Worm (Caenorhabditis elegans) whole organism, midembryonic: ENCODE results near the gene col-85.
"Not testable (repeated sequence)": the region's sequence is repeated elsewhere in the genome, so short reads cannot be mapped to it uniquely, and the experiment has no call there.

Experiments
- T22C8.4 ChIP-seq: fragments of 200-800 bp; sonication (Bioruptor generic); IDR thresholded peaks from 2 replicates; pipeline ENCODE4 v1.3.6; 2022; ENCODE audit warnings: missing genetic modification characterization, missing compliant biosample characterization
- cog-1 ChIP-seq: sonication (generic microtip); optimal IDR thresholded peaks from 2 replicates; lab custom pipeline; 2016; ENCODE audit warnings: missing genetic modification characterization, missing compliant biosample characterization
- flt-1 ChIP-seq: fragments of 200-800 bp; sonication (Bioruptor generic); IDR thresholded peaks from 2 replicates; pipeline ENCODE4 v1.3.6; 2022; ENCODE audit warnings: missing genetic modification characterization, missing compliant biosample characterization
- klf-2 ChIP-seq: fragments of 200-800 bp; sonication (Bioruptor generic); conservative IDR thresholded peaks from 2 replicates; pipeline ENCODE4 v1.3.6; 2022; ENCODE audit warnings: missing genetic modification reagents, missing genetic modification characterization, missing compliant biosample characterization
- med-1 ChIP-seq: sonication (generic microtip); optimal IDR thresholded peaks from 2 replicates; lab custom pipeline; 2017; ENCODE audit warnings: missing genetic modification characterization, mild to moderate bottlenecking, missing compliant biosample characterization, antibody characterized with exemption, missing genetic modification reagents; ENCODE audit not compliant: insufficient read depth
- ref-1 ChIP-seq: fragments of 200-800 bp; sonication (Bioruptor generic); conservative IDR thresholded peaks from 2 replicates; pipeline ENCODE4 v1.3.6; 2022; ENCODE audit warnings: missing genetic modification reagents, missing genetic modification characterization, missing compliant biosample characterization
- tab-1 ChIP-seq: fragments of 200-800 bp; sonication (Bioruptor generic); IDR thresholded peaks from 2 replicates; pipeline ENCODE4 v1.3.6; 2022; ENCODE audit warnings: missing genetic modification characterization, missing compliant biosample characterization
- ztf-23 ChIP-seq: fragments of 200-800 bp; sonication (Bioruptor generic); IDR thresholded peaks from 2 replicates; pipeline ENCODE4 v1.3.6; 2022; ENCODE audit warnings: missing genetic modification reagents, missing genetic modification characterization, missing compliant biosample characterization
- ztf-29 ChIP-seq: fragments of 200-800 bp; sonication (Bioruptor generic); IDR thresholded peaks from 2 replicates; pipeline ENCODE4 v1.3.6; 2022; ENCODE audit warnings: missing genetic modification reagents, missing genetic modification characterization, missing compliant biosample characterization

The col-85 gene

DNA sequence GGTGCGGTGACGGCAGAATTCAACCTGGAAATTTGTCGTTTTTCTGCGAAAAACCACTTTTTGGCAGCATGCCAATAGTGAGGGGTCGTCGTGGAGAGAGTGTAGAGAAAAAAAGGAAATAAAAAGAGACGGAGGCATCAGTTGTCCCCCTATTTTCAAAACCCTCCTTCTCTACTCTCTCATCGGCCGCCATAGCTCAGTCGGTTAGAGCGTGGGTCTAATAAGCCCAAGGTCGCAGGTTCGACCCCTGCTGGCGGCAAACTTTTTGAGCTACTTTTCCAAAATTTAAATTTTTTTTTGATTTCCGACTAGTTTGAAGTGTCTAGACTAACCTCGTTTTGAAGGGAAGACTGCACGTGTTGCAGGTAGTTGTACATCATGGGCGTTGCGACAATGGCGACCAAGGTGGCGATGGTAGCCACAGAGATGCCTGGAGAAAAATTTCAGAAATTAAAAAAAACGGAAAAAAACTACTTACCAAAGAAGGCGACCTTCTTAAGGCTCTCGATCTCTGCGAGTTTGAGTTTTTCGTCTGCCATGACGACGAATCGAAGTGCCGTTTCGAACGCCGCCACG, at the start of gene col-85:
Gene col-85, minus strand, starts transcription at position 540 of the 576 bp plus-strand sequence.
- TF ChIP-seq flt-1 (GFP tag; lab: Robert Waterston, UW) = peak; percentile 97
- peak; percentile 98 for TF ChIP-seq ztf-23
- peak; percentile 98 for TF ChIP-seq klf-2 (GFP tag; lab: Robert Waterston, UW)
- TF ChIP-seq T22C8.4 = peak; percentile 96
- TF ChIP-seq med-1 (GFP tag; lab: Kevin White, UChicago) = peak; percentile 73
- peak; percentile 98 for TF ChIP-seq tab-1 (GFP tag; lab: Robert Waterston, UW)
- TF ChIP-seq ztf-29 (GFP tag; lab: Robert Waterston, UW) = peak; percentile 100
- TF ChIP-seq ref-1 (GFP tag; lab: Robert Waterston, UW) = peak; percentile 88
- TF ChIP-seq cog-1 (tag; lab: Kevin White, UChicago) = peak; percentile 83

DNA sequence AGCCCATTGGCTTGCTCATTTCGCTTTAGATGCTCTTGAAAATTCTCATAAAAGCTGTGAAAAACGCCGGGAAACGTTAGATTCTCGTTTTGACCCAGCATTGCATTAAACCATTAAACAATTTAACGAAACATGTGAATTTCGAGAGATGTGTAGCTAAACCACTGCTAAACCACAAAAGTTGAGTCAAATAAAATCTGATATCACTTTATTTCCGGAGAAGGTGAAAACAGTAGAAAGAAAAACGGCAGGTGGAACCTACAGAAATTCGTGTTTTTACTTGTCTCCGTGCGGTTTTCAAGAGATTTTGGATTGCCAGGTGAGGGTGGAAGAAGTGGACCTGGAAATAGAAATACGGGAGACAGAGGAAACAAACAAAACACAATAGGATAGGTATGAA, 49.6 kb upstream of the col-85 start, which contains the start of gene F49C5.9:
Gene F49C5.9, minus strand, starts transcription at position 101 of the 400 bp plus-strand sequence.
- TF ChIP-seq flt-1 (GFP tag; lab: Robert Waterston, UW) = no peak
- TF ChIP-seq ref-1 (GFP tag; lab: Robert Waterston, UW) = no peak
- no peak for TF ChIP-seq med-1 (GFP tag; lab: Kevin White, UChicago)
- TF ChIP-seq ztf-29 (GFP tag; lab: Robert Waterston, UW) = no peak
- TF ChIP-seq T22C8.4 = no peak
- TF ChIP-seq ztf-23 = no peak
- no peak for TF ChIP-seq cog-1 (tag; lab: Kevin White, UChicago)
- no peak for TF ChIP-seq klf-2 (GFP tag; lab: Robert Waterston, UW)
- no peak for TF ChIP-seq tab-1 (GFP tag; lab: Robert Waterston, UW)

DNA sequence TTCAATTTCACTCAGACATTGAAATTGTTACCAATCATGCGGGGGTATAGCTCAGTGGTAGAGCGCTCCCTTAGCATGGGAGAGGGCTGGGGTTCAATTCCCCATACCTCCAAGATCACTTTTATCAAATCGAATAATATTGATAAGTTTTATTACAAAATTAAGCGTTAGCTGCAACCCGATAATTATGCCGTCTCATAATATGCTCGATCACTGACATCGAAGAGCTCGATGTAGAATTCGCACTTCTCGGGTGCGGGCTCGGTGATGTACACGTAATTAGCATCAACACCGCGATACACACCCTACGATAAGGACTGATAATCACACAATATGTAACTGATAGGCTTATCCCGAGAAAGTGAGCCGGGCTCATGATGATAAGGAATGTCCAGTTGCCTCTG, 47.7 kb upstream of the col-85 start:
- TF ChIP-seq ztf-29 (GFP tag; lab: Robert Waterston, UW) = no peak
- TF ChIP-seq ref-1 (GFP tag; lab: Robert Waterston, UW) = no peak
- TF ChIP-seq flt-1 (GFP tag; lab: Robert Waterston, UW) = no peak
- TF ChIP-seq ztf-23 = no peak
- TF ChIP-seq klf-2 (GFP tag; lab: Robert Waterston, UW) = no peak
- no peak for TF ChIP-seq T22C8.4
- no peak for TF ChIP-seq cog-1 (tag; lab: Kevin White, UChicago)
- no peak for TF ChIP-seq tab-1 (GFP tag; lab: Robert Waterston, UW)
- TF ChIP-seq med-1 (GFP tag; lab: Kevin White, UChicago) = no peak

DNA sequence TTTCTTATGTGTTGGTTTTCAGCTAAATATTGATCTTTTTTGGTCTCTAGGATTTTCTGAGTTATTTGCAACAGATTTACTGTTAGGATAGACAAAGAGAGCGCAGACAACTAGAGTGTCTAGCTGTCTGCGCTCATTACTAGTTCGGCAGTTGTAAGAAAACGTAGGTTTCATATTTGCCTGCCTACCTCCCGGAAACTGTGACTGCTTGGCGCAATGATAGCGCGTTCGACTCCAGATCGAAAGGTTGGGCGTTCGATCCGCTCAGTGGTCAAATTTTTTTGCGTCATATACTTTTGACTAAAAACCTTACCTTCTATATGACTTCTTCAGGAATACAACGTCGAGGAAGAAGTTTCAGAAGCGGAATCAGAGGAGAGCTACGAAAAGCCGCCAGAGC, 44.5 kb upstream of the col-85 start:
- no peak for TF ChIP-seq ztf-23
- TF ChIP-seq klf-2 (GFP tag; lab: Robert Waterston, UW) = no peak
- no peak for TF ChIP-seq cog-1 (tag; lab: Kevin White, UChicago)
- no peak for TF ChIP-seq tab-1 (GFP tag; lab: Robert Waterston, UW)
- no peak for TF ChIP-seq med-1 (GFP tag; lab: Kevin White, UChicago)
- TF ChIP-seq T22C8.4 = no peak
- no peak for TF ChIP-seq ref-1 (GFP tag; lab: Robert Waterston, UW)
- no peak for TF ChIP-seq ztf-29 (GFP tag; lab: Robert Waterston, UW)
- no peak for TF ChIP-seq flt-1 (GFP tag; lab: Robert Waterston, UW)

DNA sequence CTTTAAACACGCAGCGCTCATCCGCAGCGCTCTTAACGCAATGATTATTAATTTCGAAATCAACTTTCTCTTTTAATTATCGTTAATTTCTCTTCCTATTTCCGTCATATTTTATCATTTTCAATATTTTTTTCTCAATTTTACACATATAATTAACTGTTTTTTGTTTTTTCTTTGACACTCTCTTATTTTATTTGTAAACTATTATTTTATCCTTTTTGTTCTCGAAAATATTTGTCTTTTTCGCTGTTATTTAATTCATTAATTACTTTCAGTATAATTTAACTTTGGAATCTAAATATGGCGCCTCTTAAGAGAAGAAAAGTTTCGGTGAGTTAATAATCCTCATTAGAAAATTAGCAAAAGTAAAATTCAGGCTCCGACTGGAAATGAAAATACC, 41.3 kb upstream of the col-85 start, which contains the start of gene F49C5.3:
Gene F49C5.3, plus strand, starts transcription at position 301 of the 400 bp plus-strand sequence.
- not testable (repeated sequence) for TF ChIP-seq ztf-23; cog-1 (tag; lab: Kevin White, UChicago); klf-2 (GFP tag; lab: Robert Waterston, UW)

DNA sequence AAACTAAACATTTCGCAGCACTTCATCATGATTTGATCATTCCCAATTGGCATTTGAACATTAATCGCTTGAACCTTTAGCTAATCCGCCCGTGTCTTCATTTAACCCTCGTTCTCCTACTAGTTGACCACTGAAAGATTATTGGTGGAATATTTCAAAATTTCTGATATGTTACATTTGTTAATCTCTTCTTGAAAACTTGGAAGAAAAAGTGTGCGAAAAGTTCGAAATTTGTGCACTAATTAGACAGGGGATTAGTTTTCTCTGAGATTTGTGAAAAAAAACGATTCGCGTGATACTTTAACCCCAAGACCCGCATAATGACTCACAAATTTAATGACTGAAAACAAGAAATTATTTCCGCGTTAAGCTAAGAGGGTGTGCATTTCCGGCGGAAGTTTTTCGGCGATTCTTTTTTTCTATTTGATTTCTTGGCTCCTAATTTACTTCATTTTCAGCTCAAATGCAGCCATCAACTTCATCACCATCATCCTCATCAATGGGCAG, 40.5 kb upstream of the col-85 start, which contains the start of gene nimk-1:
Gene nimk-1, plus strand, starts transcription at position 457 of the 507 bp plus-strand sequence.
- TF ChIP-seq tab-1 (GFP tag; lab: Robert Waterston, UW) = no peak
- TF ChIP-seq ref-1 (GFP tag; lab: Robert Waterston, UW) = no peak
- no peak for TF ChIP-seq cog-1 (tag; lab: Kevin White, UChicago)
- TF ChIP-seq flt-1 (GFP tag; lab: Robert Waterston, UW) = no peak
- TF ChIP-seq ztf-23 = no peak
- no peak for TF ChIP-seq ztf-29 (GFP tag; lab: Robert Waterston, UW)
- no peak for TF ChIP-seq klf-2 (GFP tag; lab: Robert Waterston, UW)
- TF ChIP-seq T22C8.4 = no peak
- TF ChIP-seq med-1 (GFP tag; lab: Kevin White, UChicago) = no peak

DNA sequence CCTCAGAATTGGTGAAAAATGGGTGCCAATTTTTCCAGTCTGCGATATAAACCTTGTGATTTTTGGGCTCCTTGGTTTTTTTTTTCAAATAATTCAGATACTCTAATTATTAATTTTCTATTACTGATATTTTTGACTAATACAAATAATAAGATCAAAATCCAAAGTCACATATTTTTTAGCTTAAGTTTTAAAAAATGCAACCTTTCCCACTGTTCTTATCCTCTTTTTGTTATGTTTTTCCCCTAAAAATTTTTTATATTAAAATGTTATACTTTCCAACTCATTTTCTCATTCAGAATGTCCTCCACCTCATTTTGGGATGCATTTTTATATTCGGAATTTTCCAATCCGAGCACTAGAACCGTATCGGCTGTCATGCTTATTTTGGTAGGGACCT, 36.1 kb upstream of the col-85 start, which contains the start of gene srx-120:
Gene srx-120, plus strand, starts transcription at position 301 of the 400 bp plus-strand sequence.
- TF ChIP-seq med-1 (GFP tag; lab: Kevin White, UChicago) (no peak), klf-2 (GFP tag; lab: Robert Waterston, UW) (no peak), tab-1 (GFP tag; lab: Robert Waterston, UW) (no peak), ztf-29 (GFP tag; lab: Robert Waterston, UW) (no peak), T22C8.4 (no peak), cog-1 (tag; lab: Kevin White, UChicago) (no peak), flt-1 (GFP tag; lab: Robert Waterston, UW) (no peak), ztf-23 (no peak), ref-1 (GFP tag; lab: Robert Waterston, UW) (no peak)

DNA sequence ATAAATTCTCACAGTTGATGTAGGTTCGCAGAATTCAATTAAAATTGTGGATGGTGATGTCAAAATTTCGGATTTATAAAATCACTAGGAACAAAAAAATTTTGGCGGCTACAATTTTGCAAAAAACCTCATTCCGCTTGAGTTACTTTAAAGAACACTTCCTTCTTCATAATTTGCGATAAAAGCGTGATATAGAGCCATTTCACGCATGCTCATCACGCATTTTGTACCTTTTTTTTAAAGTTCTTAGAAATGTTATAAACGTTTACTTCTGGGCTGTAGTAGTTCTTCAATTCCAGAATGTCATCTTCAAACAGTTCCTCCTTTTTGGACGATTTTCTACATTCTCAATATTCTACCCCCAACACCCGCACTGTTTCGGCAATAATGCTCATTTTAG, 33.1 kb upstream of the col-85 start, which contains the start of gene srx-119:
Gene srx-119, plus strand, starts transcription at position 301 of the 400 bp plus-strand sequence.
- no peak for TF ChIP-seq ztf-29 (GFP tag; lab: Robert Waterston, UW)
- TF ChIP-seq cog-1 (tag; lab: Kevin White, UChicago) = no peak
- no peak for TF ChIP-seq med-1 (GFP tag; lab: Kevin White, UChicago)
- no peak for TF ChIP-seq ztf-23
- TF ChIP-seq tab-1 (GFP tag; lab: Robert Waterston, UW) = no peak
- TF ChIP-seq ref-1 (GFP tag; lab: Robert Waterston, UW) = no peak
- no peak for TF ChIP-seq T22C8.4
- no peak for TF ChIP-seq flt-1 (GFP tag; lab: Robert Waterston, UW)
- no peak for TF ChIP-seq klf-2 (GFP tag; lab: Robert Waterston, UW)

DNA sequence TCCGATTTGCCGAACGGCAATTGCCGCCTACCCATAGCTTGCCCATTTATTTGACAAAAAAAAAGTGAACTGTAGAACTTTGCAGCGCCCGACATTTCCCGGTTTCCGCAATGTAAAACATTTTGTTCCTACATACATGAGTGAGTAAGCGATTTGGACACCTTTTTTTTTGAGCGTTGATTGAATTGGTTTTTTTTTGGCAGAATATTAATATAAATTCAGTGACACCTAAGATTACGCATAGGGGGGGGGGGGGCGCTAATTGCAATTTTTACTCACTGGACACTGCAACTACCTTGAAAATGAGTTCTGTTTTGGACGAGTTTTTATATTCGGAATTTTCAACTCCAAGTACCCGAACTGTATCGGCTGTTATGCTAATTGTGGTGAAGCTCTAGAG, 30.6 kb upstream of the col-85 start, which contains the start of gene srx-118:
Gene srx-118, plus strand, starts transcription at position 301 of the 400 bp plus-strand sequence.
- TF ChIP-seq tab-1 (GFP tag; lab: Robert Waterston, UW) = no peak
